Worm (Caenorhabditis elegans): ENCODE measurements around the gene magu-1.

Gene magu-1

DNA sequence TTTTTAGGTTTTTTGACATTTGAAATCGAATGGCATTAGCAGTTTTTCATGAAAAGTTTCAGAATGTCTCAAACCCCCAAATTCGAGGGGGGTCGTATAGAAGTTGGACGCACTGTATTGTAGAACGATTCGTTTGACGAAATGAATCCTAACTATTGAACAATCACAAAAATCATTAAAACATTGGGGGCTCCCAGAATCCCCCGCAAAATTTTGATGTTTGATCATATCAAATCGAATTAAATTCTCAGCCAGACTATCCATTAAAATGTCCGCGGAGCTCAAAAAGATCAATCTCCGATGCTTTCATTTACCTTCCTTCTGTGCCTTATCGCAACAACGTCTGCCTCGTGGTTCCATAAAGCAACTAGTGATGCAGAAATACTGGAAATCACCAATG is 17.0 kb upstream of the magu-1 start, which contains the start of gene F30H5.5:
Gene F30H5.5 (plus strand): TSS at position 301 of the 400 bp plus-strand sequence.
- TF ChIP-seq alr-1 (tag; optimal IDR thresholded peaks at IDR 0.05; ENCODE audit: borderline replicate concordance) (no peak), tbx-2 (tag; optimal IDR thresholded peaks at IDR 0.05) (no peak), hlh-17 (GFP tag; optimal IDR thresholded peaks at IDR 0.05; ENCODE audit: borderline replicate concordance) (no peak), ces-1 (GFP tag; optimal IDR thresholded peaks at IDR 0.05) (no peak), fos-1 (tag; optimal IDR thresholded peaks at IDR 0.05) (no peak), lin-14 (GFP tag; optimal IDR thresholded peaks at IDR 0.05) (no peak), isw-1 (GFP tag; IDR thresholded peaks at IDR 0.05) (no peak), mef-2 (tag; optimal IDR thresholded peaks at IDR 0.05) (no peak)

DNA sequence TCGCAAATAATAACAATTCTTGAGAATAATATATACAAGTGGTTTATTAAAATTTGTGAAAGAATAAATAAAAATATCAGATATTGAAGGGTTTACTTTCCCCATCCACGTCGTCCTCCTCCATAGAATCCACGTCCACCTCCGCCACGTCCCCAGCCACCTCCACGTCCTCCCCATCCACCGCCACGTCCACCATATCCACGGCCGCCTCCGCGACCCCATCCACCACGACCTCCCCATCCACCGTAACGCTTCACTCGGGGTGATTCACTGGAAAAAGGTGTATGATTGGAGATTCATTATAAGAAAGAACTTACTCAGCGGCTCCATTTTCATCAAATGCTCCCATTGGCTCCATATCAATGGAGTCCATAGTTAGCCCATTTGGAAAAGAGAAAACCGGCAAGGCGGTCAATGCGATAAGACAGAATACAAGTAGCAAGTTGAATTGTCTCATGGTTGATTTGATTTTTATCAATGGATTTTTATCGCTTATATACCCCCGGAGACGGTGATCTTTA is 14.6 kb upstream of the magu-1 start, which contains the start of gene nlp-32:
Gene nlp-32 (minus strand): TSS at position 471 of the 521 bp plus-strand sequence.
- TF ChIP-seq nhr-47 (tag; optimal IDR thresholded peaks at IDR 0.05) (no peak), ets-5 (GFP tag; IDR thresholded peaks at IDR 0.05) (no peak), unc-62 (GFP tag; optimal IDR thresholded peaks at IDR 0.05) (no peak), pag-3 (tag; optimal IDR thresholded peaks at IDR 0.05; ENCODE audit: borderline replicate concordance, insufficient read depth) (no peak), lin-14 (GFP tag; optimal IDR thresholded peaks at IDR 0.05) (no peak), vab-15 (tag; optimal IDR thresholded peaks at IDR 0.05) (no peak), F16B12.6 (tag; optimal IDR thresholded peaks at IDR 0.05) (no peak), sptf-1 (tag; optimal IDR thresholded peaks at IDR 0.05) (no peak), unc-98 (GFP tag; IDR thresholded peaks at IDR 0.05) (no peak), aha-1 (tag; optimal IDR thresholded peaks at IDR 0.05) (no peak), efl-3 (GFP tag; optimal IDR thresholded peaks at IDR 0.05) (no peak), nhr-71 (tag; optimal IDR thresholded peaks at IDR 0.05) (no peak), ztf-11 (tag; optimal IDR thresholded peaks at IDR 0.05) (no peak)

DNA sequence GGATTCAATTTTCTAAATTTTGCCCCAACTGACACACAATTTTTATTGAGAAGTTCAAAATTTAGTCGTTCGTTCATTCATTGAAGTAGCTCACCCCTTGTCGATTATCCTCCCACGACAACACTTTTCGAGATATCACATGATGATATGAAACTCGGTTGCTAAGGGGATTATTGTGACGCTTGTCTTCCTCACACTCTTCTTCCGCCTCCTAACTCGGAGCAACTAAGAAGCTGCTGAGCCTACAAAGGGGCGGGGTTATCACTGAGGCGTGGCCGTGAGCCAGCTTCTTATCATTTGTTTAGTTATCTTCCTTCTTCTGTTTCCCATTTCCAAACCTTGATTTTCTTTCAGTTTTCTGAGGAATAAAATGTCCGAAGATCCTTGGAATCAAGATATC is 12.1 kb upstream of the magu-1 start, which contains the start of gene F10C5.3:
Gene F10C5.3 (plus strand): TSS at position 313 of the 400 bp plus-strand sequence.
- TF ChIP-seq ceh-88 (GFP tag; IDR thresholded peaks at IDR 0.05) (no peak), ceh-90 (tag; optimal IDR thresholded peaks at IDR 0.05) (no peak), C34B4.2 (tag; optimal IDR thresholded peaks at IDR 0.05) (no peak), dsc-1 (tag; optimal IDR thresholded peaks at IDR 0.05) (peak; percentile 58), lsy-2 (tag; optimal IDR thresholded peaks at IDR 0.05) (no peak), pax-3 (tag; optimal IDR thresholded peaks at IDR 0.05) (peak; percentile 26), fkh-4 (tag; optimal IDR thresholded peaks at IDR 0.05; ENCODE audit: borderline replicate concordance) (no peak), skn-1 (tag; optimal IDR thresholded peaks at IDR 0.05) (no peak), zag-1 (tag; optimal IDR thresholded peaks at IDR 0.05) (no peak), unc-62 (GFP tag; optimal IDR thresholded peaks at IDR 0.05) (no peak), pqm-1 (tag; optimal IDR thresholded peaks at IDR 0.05) (no peak), fos-1 (tag; optimal IDR thresholded peaks at IDR 0.05) (no peak), lin-15B (tag; optimal IDR thresholded peaks at IDR 0.05) (no peak), nhr-12 (tag; optimal IDR thresholded peaks at IDR 0.05) (no peak), tlp-1 (tag; optimal IDR thresholded peaks at IDR 0.05) (no peak), jun-1 (tag; optimal IDR thresholded peaks at IDR 0.05) (no peak), nhr-90 (tag; optimal IDR thresholded peaks at IDR 0.05; ENCODE audit: poor library complexity) (no peak), egl-13 (tag; optimal IDR thresholded peaks at IDR 0.05) (peak; percentile 35), aha-1 (tag; optimal IDR thresholded peaks at IDR 0.05) (no peak), ceh-82 (tag; optimal IDR thresholded peaks at IDR 0.05) (no peak), nhr-20 (tag; optimal IDR thresholded peaks at IDR 0.05) (no peak), sox-4 (tag; optimal IDR thresholded peaks at IDR 0.05) (no peak), tbx-2 (tag; optimal IDR thresholded peaks at IDR 0.05) (no peak), nhr-47 (tag; optimal IDR thresholded peaks at IDR 0.05) (peak; percentile 27), unc-98 (GFP tag; IDR thresholded peaks at IDR 0.05) (no peak), fkh-8 (tag; optimal IDR thresholded peaks at IDR 0.05) (peak; percentile 83), efl-1 (optimal IDR thresholded peaks at IDR 0.05) (no peak), efl-1 (GFP tag; optimal IDR thresholded peaks at IDR 0.05 in 1 of 2) (no peak), lin-13 (GFP tag; optimal IDR thresholded peaks at IDR 0.05) (no peak), nhr-84 (tag; optimal IDR thresholded peaks at IDR 0.05) (no peak), efl-3 (GFP tag; optimal IDR thresholded peaks at IDR 0.05) (no peak)

Data from whole organism, L1 larva.